Fruit fly (Drosophila melanogaster): ENCODE results near the gene CG14982.
A peak's percentile ranks its signal among the peaks of the same experiment; 100 is the strongest.

- no peak for TF ChIP-seq Clk (GFP tag; optimal IDR thresholded peaks at IDR 0.05)
- TF ChIP-seq ovo (GFP tag; optimal IDR thresholded peaks at IDR 0.05), result no peak
- TF ChIP-seq CG7045 (GFP tag; optimal IDR thresholded peaks at IDR 0.05), result peak; percentile 48
- TF ChIP-seq bab1 (GFP tag; optimal IDR thresholded peaks at IDR 0.05), result no peak
- TF ChIP-seq Crg-1 (GFP tag; optimal IDR thresholded peaks at IDR 0.05), result no peak
- TF ChIP-seq cic (GFP tag; optimal IDR thresholded peaks at IDR 0.05), result no peak
- TF ChIP-seq Mnt (GFP tag; optimal IDR thresholded peaks at IDR 0.05), result no peak
- TF ChIP-seq CG5204 (GFP tag; optimal IDR thresholded peaks at IDR 0.05), result no peak
Observed at dm6 chr3L:3983466-3983946, 41.0 kb downstream of the CG14982 start, which contains the start of gene scrt.
